Fruit fly (Drosophila melanogaster): ENCODE measurements around the gene CG2656.

The CG2656 gene

dm6 chr3R:7129280-7130069, 15.0 kb upstream of the CG2656 start, which contains the start of gene CG31248:
Gene CG31248 (plus strand): TSS chr3R:7129320.
- peak; percentile 66 for TF ChIP-seq bab1 (GFP tag; optimal IDR thresholded peaks at IDR 0.05)
- peak; percentile 6 for TF ChIP-seq CG7101 (tag; optimal IDR thresholded peaks at IDR 0.05)
- peak; percentile 58 for TF ChIP-seq CG12768 (GFP tag; optimal IDR thresholded peaks at IDR 0.05)
- TF ChIP-seq kay (GFP tag; ENCODE audit: borderline replicate concordance), result peak; percentile 11
- TF ChIP-seq tj (GFP tag; optimal IDR thresholded peaks at IDR 0.05), result peak; percentile 35
- TF ChIP-seq pad (GFP tag; optimal IDR thresholded peaks at IDR 0.05), result peak; percentile 11
- peak; percentile 11 for TF ChIP-seq CG11617 (GFP tag; optimal IDR thresholded peaks at IDR 0.05)
- TF ChIP-seq CG5204 (GFP tag; optimal IDR thresholded peaks at IDR 0.05), result peak; percentile 25
- no peak for TF ChIP-seq cnc (optimal IDR thresholded peaks at IDR 0.05)
- peak; percentile 47 for TF ChIP-seq CG7045 (GFP tag; optimal IDR thresholded peaks at IDR 0.05)
- TF ChIP-seq cic (GFP tag; optimal IDR thresholded peaks at IDR 0.05), result peak; percentile 90
- peak; percentile 34 for TF ChIP-seq CG14711 (tag; optimal IDR thresholded peaks at IDR 0.05)
- peak; percentile 55 for TF ChIP-seq Mnt (GFP tag; optimal IDR thresholded peaks at IDR 0.05)
- no peak for TF ChIP-seq CG33017 (tag; optimal IDR thresholded peaks at IDR 0.05)
- no peak for TF ChIP-seq ovo (GFP tag; optimal IDR thresholded peaks at IDR 0.05)

- TF ChIP-seq kay (GFP tag; ENCODE audit: borderline replicate concordance) (no peak), CG12768 (GFP tag; optimal IDR thresholded peaks at IDR 0.05) (no peak), Clk (GFP tag; optimal IDR thresholded peaks at IDR 0.05) (no peak), bab1 (GFP tag; optimal IDR thresholded peaks at IDR 0.05) (peak; percentile 11)
Observed at dm6 chr3R:7130827-7131226, 13.7 kb upstream of the CG2656 start.

- no peak for TF ChIP-seq Mnt (GFP tag; optimal IDR thresholded peaks at IDR 0.05)
- no peak for TF ChIP-seq tj (GFP tag; optimal IDR thresholded peaks at IDR 0.05)
- no peak for TF ChIP-seq Crg-1 (GFP tag; optimal IDR thresholded peaks at IDR 0.05)
- TF ChIP-seq CG5204 (GFP tag; optimal IDR thresholded peaks at IDR 0.05), result no peak
- TF ChIP-seq CG14711 (tag; optimal IDR thresholded peaks at IDR 0.05), result no peak
- TF ChIP-seq pad (GFP tag; optimal IDR thresholded peaks at IDR 0.05), result no peak
- no peak for TF ChIP-seq CG7101 (tag; optimal IDR thresholded peaks at IDR 0.05)
- no peak for TF ChIP-seq toe (GFP tag; optimal IDR thresholded peaks at IDR 0.05)
- no peak for TF ChIP-seq CG1620 (GFP tag; optimal IDR thresholded peaks at IDR 0.05)
Observed at dm6 chr3R:7131260-7131659, 13.3 kb upstream of the CG2656 start, which contains the start of gene CG31493. Gene CG31493 (plus strand): TSS chr3R:7131560.

- TF ChIP-seq cnc (optimal IDR thresholded peaks at IDR 0.05) (no peak), CG1620 (GFP tag; optimal IDR thresholded peaks at IDR 0.05) (no peak), CG12768 (GFP tag; optimal IDR thresholded peaks at IDR 0.05) (no peak), pad (GFP tag; optimal IDR thresholded peaks at IDR 0.05) (no peak), CG33017 (tag; optimal IDR thresholded peaks at IDR 0.05) (no peak), tj (GFP tag; optimal IDR thresholded peaks at IDR 0.05) (no peak), bab1 (GFP tag; optimal IDR thresholded peaks at IDR 0.05) (no peak)
Observed at dm6 chr3R:7134715-7135505, 9.6 kb upstream of the CG2656 start.

- TF ChIP-seq CG7101 (tag; optimal IDR thresholded peaks at IDR 0.05) (no peak), CG7045 (GFP tag; optimal IDR thresholded peaks at IDR 0.05) (no peak), cic (GFP tag; optimal IDR thresholded peaks at IDR 0.05) (no peak), kay (GFP tag; ENCODE audit: borderline replicate concordance) (no peak), pad (GFP tag; optimal IDR thresholded peaks at IDR 0.05) (no peak), CG11617 (GFP tag; optimal IDR thresholded peaks at IDR 0.05) (no peak), bab1 (GFP tag; optimal IDR thresholded peaks at IDR 0.05) (no peak), CG5204 (GFP tag; optimal IDR thresholded peaks at IDR 0.05) (no peak), cnc (optimal IDR thresholded peaks at IDR 0.05) (no peak), CG12768 (GFP tag; optimal IDR thresholded peaks at IDR 0.05) (no peak), tj (GFP tag; optimal IDR thresholded peaks at IDR 0.05) (no peak), Hr96 (GFP tag; optimal IDR thresholded peaks at IDR 0.05) (no peak), Mnt (GFP tag; optimal IDR thresholded peaks at IDR 0.05) (no peak), Clk (GFP tag; optimal IDR thresholded peaks at IDR 0.05) (no peak), ovo (GFP tag; optimal IDR thresholded peaks at IDR 0.05) (no peak), CG1620 (GFP tag; optimal IDR thresholded peaks at IDR 0.05) (no peak), Crg-1 (GFP tag; optimal IDR thresholded peaks at IDR 0.05) (no peak), toe (GFP tag; optimal IDR thresholded peaks at IDR 0.05) (no peak)
Observed at dm6 chr3R:7135881-7136280, 8.6 kb upstream of the CG2656 start, which contains the start of gene Fer1. Gene Fer1 (plus strand): TSS chr3R:7136206.

- TF ChIP-seq toe (GFP tag; optimal IDR thresholded peaks at IDR 0.05), result no peak
- no peak for TF ChIP-seq CG11617 (GFP tag; optimal IDR thresholded peaks at IDR 0.05)
- no peak for TF ChIP-seq Mnt (GFP tag; optimal IDR thresholded peaks at IDR 0.05)
- no peak for TF ChIP-seq Clk (GFP tag; optimal IDR thresholded peaks at IDR 0.05)
- no peak for TF ChIP-seq CG12768 (GFP tag; optimal IDR thresholded peaks at IDR 0.05)
- TF ChIP-seq CG7045 (GFP tag; optimal IDR thresholded peaks at IDR 0.05), result no peak
Observed at dm6 chr3R:7137207-7137606, 7.3 kb upstream of the CG2656 start.

All from whole organism, adult.